Worm (Caenorhabditis elegans) whole organism, L1 larva: Measurements from ENCODE around the gene T16G12.6.

Source experiments
- lin-15B ChIP-seq: fragments of 150-350 bp; sonication (generic microtip); optimal IDR thresholded peaks from 3 replicates; lab custom pipeline; 2014; ENCODE audit warnings: missing biosample characterization, missing genetic modification characterization
- nhr-47 ChIP-seq: sonication (generic microtip); optimal IDR thresholded peaks from 2 replicates; lab custom pipeline; 2016; ENCODE audit warnings: mild to moderate bottlenecking, missing genetic modification characterization, moderate library complexity, missing compliant biosample characterization
- unc-130 ChIP-seq: fragments of 150-350 bp; optimal IDR thresholded peaks from 2 replicates; lab custom pipeline; 2017; ENCODE audit warnings: missing biosample characterization, missing genetic modification characterization, inconsistent platforms
- unc-62 ChIP-seq: fragments of 150-350 bp; optimal IDR thresholded peaks from 2 replicates; lab custom pipeline; 2014; ENCODE audit warnings: missing biosample characterization, missing genetic modification reagents, missing genetic modification characterization

ce11 chrIII:10033213-10033612 lies 36.2 kb upstream of the T16G12.6 start, which contains the start of gene M04D8.5:
- no peak for TF ChIP-seq unc-62 (GFP tag; lab: Kevin White, UChicago)
- no peak for TF ChIP-seq nhr-47 (tag; lab: Kevin White, UChicago)
- no peak for TF ChIP-seq lin-15B (tag; lab: Kevin White, UChicago)
- no peak for TF ChIP-seq unc-130 (tag; lab: Kevin White, UChicago)
